Worm (Caenorhabditis elegans): ENCODE data around the gene mig-23.

DNA sequence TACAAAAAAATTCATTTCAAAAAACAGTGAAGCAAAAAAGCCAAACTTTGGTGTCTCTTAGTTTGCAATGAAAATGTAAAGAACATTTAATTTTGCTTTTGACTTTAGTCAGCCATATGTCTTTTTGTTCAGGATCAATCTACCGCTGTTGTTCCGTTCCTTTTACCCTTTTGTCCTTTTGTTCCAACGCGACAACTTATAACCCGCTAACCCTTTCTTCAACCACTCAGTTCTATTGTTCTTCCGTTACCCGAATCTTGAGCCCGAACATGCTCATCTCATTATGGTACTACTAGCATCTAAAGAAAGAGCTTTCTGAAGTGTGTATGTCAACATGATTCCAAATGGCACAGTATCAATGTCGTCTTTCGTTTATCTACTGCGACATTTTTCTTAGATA is 45.3 kb upstream of the mig-23 start:
- TF ChIP-seq him-1 (tag; optimal IDR thresholded peaks at IDR 0.05) (no peak), dao-5 (tag; optimal IDR thresholded peaks at IDR 0.05) (no peak)
